Fruit fly (Drosophila melanogaster) whole organism, embryonic: ENCODE measurements around the gene CG6766.

Experiments used
- B-H2 ChIP-seq: fragments of 200-800 bp; sonication (Bioruptor generic); optimal IDR thresholded peaks from 2 replicates; lab custom pipeline; 2018; ENCODE audit warnings: missing biosample characterization, mild to moderate bottlenecking, missing genetic modification characterization
- CG10543 ChIP-seq: fragments of 200-800 bp; sonication (Bioruptor generic); optimal IDR thresholded peaks from 3 replicates; lab custom pipeline; 2017; ENCODE audit warnings: missing biosample characterization, mild to moderate bottlenecking, missing genetic modification characterization, moderate library complexity
- CG11504 ChIP-seq: fragments of 200-800 bp; sonication (Bioruptor generic); optimal IDR thresholded peaks from 3 replicates; lab custom pipeline; 2019; ENCODE audit warnings: missing biosample characterization, mild to moderate bottlenecking, missing genetic modification characterization, moderate library complexity
- CG12104 ChIP-seq: fragments of 200-800 bp; sonication (Bioruptor generic); optimal IDR thresholded peaks from 3 replicates; lab custom pipeline; 2016; ENCODE audit warnings: missing biosample characterization, missing genetic modification characterization
- CG1233 ChIP-seq: fragments of 200-800 bp; sonication (Bioruptor generic); optimal IDR thresholded peaks from 4 replicates; lab custom pipeline; 2018; ENCODE audit warnings: missing biosample characterization, mild to moderate bottlenecking, missing genetic modification characterization
- CG15696 ChIP-seq: fragments of 200-800 bp; sonication (Bioruptor generic); optimal IDR thresholded peaks from 2 replicates; lab custom pipeline; 2019; ENCODE audit warnings: missing biosample characterization, mild to moderate bottlenecking, missing genetic modification characterization, moderate library complexity
- CG1647 ChIP-seq: fragments of 200-800 bp; sonication (Bioruptor generic); optimal IDR thresholded peaks from 3 replicates; lab custom pipeline; 2016; ENCODE audit warnings: missing biosample characterization, missing genetic modification characterization
- CG17385 ChIP-seq: fragments of 200-800 bp; sonication (Bioruptor generic); optimal IDR thresholded peaks from 3 replicates; lab custom pipeline; 2018; ENCODE audit warnings: missing biosample characterization, mild to moderate bottlenecking, missing genetic modification characterization
- CG17829 ChIP-seq: fragments of 200-800 bp; optimal IDR thresholded peaks from 2 replicates; lab custom pipeline; 2019; ENCODE audit warnings: missing biosample characterization, mild to moderate bottlenecking, missing genetic modification characterization, moderate library complexity
- CG18011 ChIP-seq: fragments of 200-800 bp; sonication (Bioruptor generic); optimal IDR thresholded peaks from 2 replicates; lab custom pipeline; 2017; ENCODE audit warnings: missing biosample characterization, missing genetic modification characterization, mild to moderate bottlenecking, moderate library complexity, missing genotype
- CG2120 ChIP-seq: fragments of 200-800 bp; sonication (Bioruptor generic); optimal IDR thresholded peaks from 3 replicates; lab custom pipeline; 2016; ENCODE audit warnings: missing biosample characterization, missing genetic modification characterization
- CG2712 ChIP-seq: fragments of 200-800 bp; optimal IDR thresholded peaks from 3 replicates; lab custom pipeline; 2019; ENCODE audit warnings: missing biosample characterization, mild to moderate bottlenecking, missing genetic modification characterization, moderate library complexity
- CG30020 ChIP-seq: fragments of 200-800 bp; optimal IDR thresholded peaks from 2 replicates; lab custom pipeline; 2019; ENCODE audit warnings: missing biosample characterization, mild to moderate bottlenecking, missing genetic modification characterization, moderate library complexity
- CG34224 ChIP-seq: fragments of 200-800 bp; sonication (Bioruptor generic); IDR thresholded peaks from 3 replicates; pipeline ENCODE4 v1.3.6; 2022; ENCODE audit warnings: missing biosample characterization, missing genetic modification characterization; ENCODE audit not compliant: partially characterized antibody
- CG8089 ChIP-seq: fragments of 200-800 bp; sonication (Bioruptor generic); optimal IDR thresholded peaks from 3 replicates; lab custom pipeline; 2016; ENCODE audit warnings: missing biosample characterization, missing genetic modification characterization
- CG8290 ChIP-seq, 3 experiments: fragments of 200-800 bp; sonication (Bioruptor generic); optimal IDR thresholded peaks; 2 replicates each; lab custom pipeline; 2016 to 2019; ENCODE audit warnings: missing biosample characterization in 3 of 3, missing genetic modification characterization in 3 of 3, mild to moderate bottlenecking in 2 of 3, moderate library complexity in 1 of 3
- CG8359 ChIP-seq: fragments of 200-800 bp; sonication (Bioruptor generic); optimal IDR thresholded peaks from 2 replicates; lab custom pipeline; 2017; ENCODE audit warnings: missing biosample characterization, mild to moderate bottlenecking, missing genetic modification characterization, borderline replicate concordance
- CG8388 ChIP-seq: fragments of 200-800 bp; sonication (Bioruptor generic); optimal IDR thresholded peaks from 2 replicates; lab custom pipeline; 2019; ENCODE audit warnings: missing biosample characterization, mild to moderate bottlenecking, missing genetic modification characterization, moderate library complexity
- CG8478 ChIP-seq: fragments of >200 bp; optimal IDR thresholded peaks from 2 replicates; lab custom pipeline; 2018
- CG9727 ChIP-seq: fragments of 200-800 bp; sonication (Bioruptor generic); optimal IDR thresholded peaks from 3 replicates; lab custom pipeline; 2017; ENCODE audit warnings: missing biosample characterization, mild to moderate bottlenecking, missing genetic modification characterization
- D19A ChIP-seq: fragments of 200-800 bp; optimal IDR thresholded peaks from 3 replicates; lab custom pipeline; 2019; ENCODE audit warnings: missing biosample characterization, mild to moderate bottlenecking, missing genetic modification characterization, moderate library complexity
- Deaf1 ChIP-seq: fragments of 200-800 bp; optimal IDR thresholded peaks from 3 replicates; lab custom pipeline; 2019; ENCODE audit warnings: missing biosample characterization, mild to moderate bottlenecking, missing genetic modification characterization, moderate library complexity
- Dek ChIP-seq: fragments of 200-800 bp; sonication (Bioruptor generic); optimal IDR thresholded peaks from 3 replicates; lab custom pipeline; 2019; ENCODE audit warnings: missing biosample characterization, mild to moderate bottlenecking, missing genetic modification characterization, moderate library complexity
- HLH54F ChIP-seq: fragments of 200-800 bp; sonication (Bioruptor generic); optimal IDR thresholded peaks from 3 replicates; lab custom pipeline; 2016; ENCODE audit warnings: missing biosample characterization, missing genetic modification characterization
- Hr51 ChIP-seq, 2 experiments: fragments of 200-800 bp; sonication (Bioruptor generic); optimal IDR thresholded peaks; 2 replicates in 1 of 2; 3 replicates in 1 of 2; lab custom pipeline; 2016 to 2018; ENCODE audit warnings: missing biosample characterization in 2 of 2, missing genetic modification characterization in 2 of 2, mild to moderate bottlenecking in 1 of 2, moderate library complexity in 1 of 2
- Hsf ChIP-seq: fragments of 200-800 bp; sonication (Bioruptor generic); optimal IDR thresholded peaks from 3 replicates; lab custom pipeline; 2016; ENCODE audit warnings: missing biosample characterization, missing genetic modification characterization
- Lhr ChIP-seq: fragments of 200-800 bp; sonication (Bioruptor generic); optimal IDR thresholded peaks from 3 replicates; lab custom pipeline; 2017; ENCODE audit warnings: mild to moderate bottlenecking, missing biosample characterization, missing genetic modification reagents, missing genetic modification characterization
- Mad ChIP-seq: fragments of 200-800 bp; sonication (Bioruptor generic); optimal IDR thresholded peaks from 2 replicates; lab custom pipeline; 2016; ENCODE audit warnings: missing biosample characterization, missing genetic modification characterization
- NC2α ChIP-seq: fragments of 200-800 bp; sonication (Bioruptor generic); optimal IDR thresholded peaks from 2 replicates; lab custom pipeline; 2016; ENCODE audit warnings: missing biosample characterization, missing genetic modification characterization
- Sin3A ChIP-seq: fragments of >200 bp; optimal IDR thresholded peaks from 2 replicates; lab custom pipeline; 2018
- Xbp1 ChIP-seq: fragments of 200-800 bp; sonication (Bioruptor generic); optimal IDR thresholded peaks from 3 replicates; lab custom pipeline; 2016; ENCODE audit warnings: missing biosample characterization, mild to moderate bottlenecking, missing genetic modification characterization
- ab ChIP-seq: fragments of 200-800 bp; sonication (Bioruptor generic); optimal IDR thresholded peaks from 2 replicates; lab custom pipeline; 2016; ENCODE audit warnings: missing biosample characterization, missing genetic modification characterization
- bsh ChIP-seq, 2 experiments: fragments of 200-800 bp; sonication (Bioruptor generic); optimal IDR thresholded peaks; 2 replicates each; lab custom pipeline; 2017 to 2018; ENCODE audit warnings: mild to moderate bottlenecking in 2 of 2, missing biosample characterization in 2 of 2, missing genetic modification characterization in 2 of 2, moderate library complexity in 1 of 2
- crp ChIP-seq, 2 experiments: fragments of 200-800 bp; sonication (Bioruptor generic); optimal IDR thresholded peaks; 2 replicates in 1 of 2; 3 replicates in 1 of 2; lab custom pipeline; 2017; ENCODE audit warnings: missing biosample characterization in 2 of 2, missing genetic modification characterization in 2 of 2, mild to moderate bottlenecking in 1 of 2, moderate library complexity in 1 of 2
- eve ChIP-seq, 2 experiments: fragments of >200 bp; optimal IDR thresholded peaks; 2 replicates each; lab custom pipeline; 2017; ENCODE audit warnings: missing biosample characterization in 2 of 2, missing genetic modification characterization in 2 of 2
- gem ChIP-seq: fragments of 200-800 bp; sonication (Bioruptor generic); optimal IDR thresholded peaks from 2 replicates; lab custom pipeline; 2019; ENCODE audit warnings: missing biosample characterization, mild to moderate bottlenecking, missing genetic modification characterization, moderate library complexity
- gsb-n ChIP-seq: fragments of 200-800 bp; sonication (Bioruptor generic); optimal IDR thresholded peaks from 3 replicates; lab custom pipeline; 2018; ENCODE audit warnings: missing biosample characterization, mild to moderate bottlenecking, missing genetic modification characterization
- her ChIP-seq: fragments of 200-800 bp; sonication (Bioruptor generic); optimal IDR thresholded peaks from 2 replicates; lab custom pipeline; 2016; ENCODE audit warnings: missing biosample characterization, missing genetic modification characterization
- ind ChIP-seq: fragments of 200-800 bp; sonication (Bioruptor generic); optimal IDR thresholded peaks from 3 replicates; lab custom pipeline; 2016; ENCODE audit warnings: missing biosample characterization, missing genetic modification characterization
- klu ChIP-seq: fragments of 200-800 bp; sonication (Bioruptor generic); IDR thresholded peaks from 2 replicates; pipeline ENCODE4 v1.3.6; 2022; ENCODE audit warnings: missing biosample characterization, missing genetic modification characterization
- luna ChIP-seq: fragments of 200-800 bp; sonication (Bioruptor generic); optimal IDR thresholded peaks from 2 replicates; lab custom pipeline; 2016; ENCODE audit warnings: missing biosample characterization, missing genetic modification characterization
- odd ChIP-seq: fragments of 200-800 bp; sonication (Bioruptor generic); optimal IDR thresholded peaks from 2 replicates; lab custom pipeline; 2017; ENCODE audit warnings: missing biosample characterization, mild to moderate bottlenecking, missing genetic modification characterization
- pita ChIP-seq: fragments of 200-800 bp; sonication (Bioruptor generic); optimal IDR thresholded peaks from 2 replicates; lab custom pipeline; 2017; ENCODE audit warnings: missing biosample characterization, mild to moderate bottlenecking, missing genetic modification characterization
- salm ChIP-seq: fragments of 200-800 bp; sonication (Bioruptor generic); optimal IDR thresholded peaks from 2 replicates; lab custom pipeline; 2018; ENCODE audit warnings: missing biosample characterization, mild to moderate bottlenecking, missing genetic modification characterization
- sens ChIP-seq: fragments of 200-800 bp; sonication (Bioruptor generic); peaks from one replicate; lab custom pipeline; 2016; ENCODE audit warnings: missing biosample characterization, missing genetic modification characterization
- tap ChIP-seq: fragments of 200-800 bp; optimal IDR thresholded peaks from 3 replicates; lab custom pipeline; 2019; ENCODE audit warnings: missing biosample characterization, mild to moderate bottlenecking, missing genetic modification characterization, moderate library complexity
- unpg ChIP-seq: fragments of 200-800 bp; sonication (Bioruptor generic); optimal IDR thresholded peaks from 3 replicates; lab custom pipeline; 2018; ENCODE audit warnings: missing biosample characterization, mild to moderate bottlenecking, missing genetic modification characterization, moderate library complexity
- zen ChIP-seq: fragments of 200-800 bp; sonication (Bioruptor generic); optimal IDR thresholded peaks from 3 replicates; lab custom pipeline; 2018; ENCODE audit warnings: missing biosample characterization, mild to moderate bottlenecking, missing genetic modification characterization, moderate library complexity

Gene CG6766

dm6 chr2L:12002922-12003791 lies 37.3 kb downstream of the CG6766 start (continued):
- TF ChIP-seq salm (tag; lab: Kevin White, UChicago) = no peak
- peak; percentile 33 for TF ChIP-seq CG11504 (tag; lab: Kevin White, UChicago)
- TF ChIP-seq gem = peak; percentile 65
- TF ChIP-seq CG34224 (GFP tag; lab: Robert Waterston, UW) = no peak
- peak; percentile 94 for TF ChIP-seq Deaf1 (tag; lab: Kevin White, UChicago)
- TF ChIP-seq luna (GFP tag; lab: Kevin White, UChicago) = no peak
- TF ChIP-seq CG2120 = peak; percentile 48
- no peak for TF ChIP-seq pita (GFP tag; lab: Kevin White, UChicago)
- peak; percentile 25 for TF ChIP-seq CG8388 (GFP tag; lab: Kevin White, UChicago)
- TF ChIP-seq D19A (tag; lab: Kevin White, UChicago) = no peak
- peak; percentile 63 for TF ChIP-seq Xbp1
- TF ChIP-seq ab (GFP tag; lab: Kevin White, UChicago) = no peak
- TF ChIP-seq CG17829 (tag; lab: Kevin White, UChicago) = peak; percentile 19
- no peak for TF ChIP-seq NC2α (GFP tag; lab: Kevin White, UChicago)
- no peak for TF ChIP-seq CG18011 (GFP tag; lab: Kevin White, UChicago)
- TF ChIP-seq odd = peak; percentile 52
- peak; percentile 43 for TF ChIP-seq Dek (tag; lab: Kevin White, UChicago)
- peak; percentile 89 for TF ChIP-seq gsb-n (tag; lab: Kevin White, UChicago)
- TF ChIP-seq CG9727 (GFP tag; lab: Kevin White, UChicago) = no peak
- no peak for TF ChIP-seq CG30020
- no peak for TF ChIP-seq klu (GFP tag; lab: Robert Waterston, UW)
- peak; percentile 30 for TF ChIP-seq CG15696
- TF ChIP-seq CG10543 = peak; percentile 99
- peak; percentile 29 for TF ChIP-seq HLH54F (GFP tag; lab: Kevin White, UChicago)
- TF ChIP-seq CG8089 (GFP tag; lab: Kevin White, UChicago) = peak; percentile 8
- TF ChIP-seq Lhr (GFP tag; lab: Kevin White, UChicago) = peak; percentile 95
- TF ChIP-seq zen (tag; lab: Kevin White, UChicago) = no peak
- TF ChIP-seq B-H2 (GFP tag; lab: Kevin White, UChicago) = peak; percentile 6
- TF ChIP-seq Sin3A = no peak
- TF ChIP-seq Mad (GFP tag; lab: Kevin White, UChicago) = peak; percentile 17
- peak in 1 of 2 experiments; percentile 44 for TF ChIP-seq bsh (GFP tag; optimal IDR thresholded peaks at IDR 0.05; lab: Kevin White, UChicago)
- no peak for TF ChIP-seq eve (GFP tag; optimal IDR thresholded peaks at IDR 0.05; lab: Kevin White, UChicago)
- peak; percentile 1 for TF ChIP-seq CG12104
- TF ChIP-seq unpg = peak; percentile 52
- no peak for TF ChIP-seq CG17385 (GFP tag; lab: Kevin White, UChicago)
- TF ChIP-seq Hr51 (GFP tag; optimal IDR thresholded peaks at IDR 0.05; lab: Kevin White, UChicago) = peak in 1 of 2 experiments; percentile 51
- peak; percentile 36 for TF ChIP-seq ind (GFP tag; lab: Kevin White, UChicago)
- TF ChIP-seq tap = peak; percentile 48
- peak; percentile 35 for TF ChIP-seq CG8359 (GFP tag; lab: Kevin White, UChicago)
- peak; percentile 56 for TF ChIP-seq her
- TF ChIP-seq CG1233 (GFP tag; lab: Kevin White, UChicago) = peak; percentile 27
- TF ChIP-seq CG8478 (lab: Kevin White, UChicago) = no peak
- no peak for TF ChIP-seq CG8290 (GFP tag; optimal IDR thresholded peaks at IDR 0.05; lab: Kevin White, UChicago)
- TF ChIP-seq CG8290 (tag; optimal IDR thresholded peaks at IDR 0.05; lab: Kevin White, UChicago) = peak in 1 of 2 experiments; percentile 81
- peak; percentile 63 for TF ChIP-seq CG2712
- TF ChIP-seq CG1647 (GFP tag; lab: Kevin White, UChicago) = peak; percentile 21
- TF ChIP-seq Hsf (GFP tag; lab: Kevin White, UChicago) = peak; percentile 11
- TF ChIP-seq crp (GFP tag; optimal IDR thresholded peaks at IDR 0.05; lab: Kevin White, UChicago) = peak in 1 of 2 experiments; percentile 58
- TF ChIP-seq sens (GFP tag; lab: Kevin White, UChicago) = peak; percentile 45
